Worm (Caenorhabditis elegans): ENCODE data around the gene C05D12.7.

DNA sequence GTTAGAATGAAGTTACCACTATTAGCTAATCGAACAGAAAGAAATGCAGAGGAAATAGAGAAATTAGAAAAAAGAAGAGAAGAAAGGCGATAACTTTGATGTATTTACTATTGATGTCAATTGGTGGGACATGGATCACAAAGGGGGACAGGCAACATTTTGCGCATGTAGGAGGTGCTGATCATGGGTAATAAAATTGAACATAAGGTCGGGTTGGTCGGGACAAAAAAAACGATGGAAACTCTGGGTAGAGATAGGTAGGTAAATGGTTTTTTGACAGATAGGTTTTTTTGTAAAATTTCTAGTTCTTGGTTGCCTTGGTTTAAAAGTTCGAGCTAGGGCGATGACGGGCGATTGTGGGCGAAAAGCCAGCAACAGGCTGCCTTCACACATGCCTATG lies 19.0 kb upstream of the C05D12.7 start, which contains the start of gene shn-1:
- TF ChIP-seq fkh-2 (tag; optimal IDR thresholded peaks at IDR 0.05) (no peak), pha-4 (tag; optimal IDR thresholded peaks at IDR 0.05) (no peak)

Data from whole organism, L3 larva.